Worm (Caenorhabditis elegans) whole organism, mixed stage, embryonic: ENCODE results near the gene dos-3.

ENCODE experiments used
- M03D4.4 ChIP-seq: sonication (generic microtip); optimal IDR thresholded peaks from 2 replicates; lab custom pipeline; 2017; ENCODE audit warnings: mild to moderate bottlenecking, missing genetic modification characterization, missing compliant biosample characterization
- blmp-1 ChIP-seq: fragments of 150-350 bp; optimal IDR thresholded peaks from 2 replicates; lab custom pipeline; 2014; ENCODE audit warnings: missing biosample characterization, missing genetic modification characterization
- ces-1 ChIP-seq: fragments of 150-350 bp; optimal IDR thresholded peaks from 2 replicates; lab custom pipeline; 2014; ENCODE audit warnings: missing biosample characterization, missing genetic modification reagents, missing genetic modification characterization
- drap-1 ChIP-seq: fragments of 200-800 bp; sonication (Bioruptor generic); optimal IDR thresholded peaks from 3 replicates; lab custom pipeline; 2018; ENCODE audit warnings: mild to moderate bottlenecking, missing genetic modification characterization, missing compliant biosample characterization
- elt-1 ChIP-seq: sonication (generic microtip); optimal IDR thresholded peaks from 2 replicates; lab custom pipeline; 2017; ENCODE audit warnings: missing genetic modification characterization, mild to moderate bottlenecking, missing compliant biosample characterization, antibody characterized with exemption, moderate library complexity, borderline replicate concordance; ENCODE audit not compliant: insufficient read depth
- ham-2 ChIP-seq: fragments of 200-800 bp; sonication (Bioruptor generic); optimal IDR thresholded peaks from 2 replicates; lab custom pipeline; 2018; ENCODE audit warnings: mild to moderate bottlenecking, missing genetic modification characterization, missing compliant biosample characterization
- lsy-2 ChIP-seq: fragments of 150-350 bp; optimal IDR thresholded peaks from 2 replicates; lab custom pipeline; 2014; ENCODE audit warnings: missing biosample characterization, missing genetic modification characterization
- mab-5 ChIP-seq: fragments of 150-350 bp; optimal IDR thresholded peaks from 2 replicates; lab custom pipeline; 2014; ENCODE audit warnings: missing biosample characterization, missing genetic modification characterization
- pha-4 ChIP-seq: fragments of 150-350 bp; optimal IDR thresholded peaks from 2 replicates; lab custom pipeline; 2018; ENCODE audit warnings: missing biosample characterization, missing genetic modification reagents, missing genetic modification characterization
- sem-2 ChIP-seq: fragments of 200-800 bp; sonication (Bioruptor generic); optimal IDR thresholded peaks from 2 replicates; lab custom pipeline; 2018; ENCODE audit warnings: mild to moderate bottlenecking, missing genetic modification characterization, missing compliant biosample characterization
- unc-39 ChIP-seq: fragments of 150-350 bp; optimal IDR thresholded peaks from 2 replicates; lab custom pipeline; 2014; ENCODE audit warnings: missing biosample characterization, missing genetic modification characterization
- unc-62 ChIP-seq: fragments of 150-350 bp; optimal IDR thresholded peaks from 2 replicates; lab custom pipeline; 2014; ENCODE audit warnings: missing biosample characterization, missing genetic modification reagents, missing genetic modification characterization
- ztf-11 ChIP-seq: fragments of 150-350 bp; optimal IDR thresholded peaks from 2 replicates; lab custom pipeline; 2014; ENCODE audit warnings: missing biosample characterization, missing genetic modification characterization

- TF ChIP-seq blmp-1 (tag; lab: Kevin White, UChicago), result no peak
- TF ChIP-seq lsy-2, result no peak
- TF ChIP-seq unc-62 (GFP tag; lab: Kevin White, UChicago), result no peak
- no peak for TF ChIP-seq sem-2 (GFP tag; lab: Kevin White, UChicago)
- no peak for TF ChIP-seq mab-5
- TF ChIP-seq drap-1 (GFP tag; lab: Kevin White, UChicago), result no peak
- no peak for TF ChIP-seq pha-4
- TF ChIP-seq unc-39 (tag; lab: Kevin White, UChicago), result no peak
- TF ChIP-seq ham-2 (GFP tag; lab: Kevin White, UChicago), result no peak
- no peak for TF ChIP-seq M03D4.4 (tag; lab: Kevin White, UChicago)
- TF ChIP-seq elt-1 (tag; lab: Kevin White, UChicago), result no peak
- no peak for TF ChIP-seq ces-1
- TF ChIP-seq ztf-11, result no peak
Observed at ce11 chrIII:879634-880033, 40.2 kb upstream of the dos-3 start, which contains the start of the genes T24C4.5 and ucr-2.3.
